Worm (Caenorhabditis elegans): Measurements from ENCODE around the gene C44B9.2.

- no peak for TF ChIP-seq mab-5 (tag; optimal IDR thresholded peaks at IDR 0.05)
- TF ChIP-seq ama-1 (optimal IDR thresholded peaks at IDR 0.05) = no peak
- no peak for TF ChIP-seq gmeb-1 (tag; optimal IDR thresholded peaks at IDR 0.05)
- no peak for TF ChIP-seq lin-11 (tag; optimal IDR thresholded peaks at IDR 0.05)
- TF ChIP-seq unc-62 (GFP tag; optimal IDR thresholded peaks at IDR 0.05) = no peak
- TF ChIP-seq dmd-4 (tag; optimal IDR thresholded peaks at IDR 0.05) = no peak
These were observed 46.2 kb downstream of the C44B9.2 start for ce11 chrIII:10921474-10921873.

Measured in whole organism, L2 larva.